Worm (Caenorhabditis elegans) whole organism, L4 larva: Measurements from ENCODE around the gene ZK177.3.

Experiments
- ama-1 ChIP-seq: fragments of 150-350 bp; optimal IDR thresholded peaks from 2 replicates; lab custom pipeline; 2014; ENCODE audit warnings: inconsistent platforms, mixed read lengths
- ceh-28 ChIP-seq: fragments of 150-350 bp; optimal IDR thresholded peaks from 2 replicates; lab custom pipeline; 2014; ENCODE audit warnings: missing biosample characterization, missing genetic modification reagents, missing genetic modification characterization
- madf-5 ChIP-seq, 2 experiments: fragments of 200-800 bp; sonication (Bioruptor generic); IDR thresholded peaks; 2 replicates each; pipeline ENCODE4 v1.3.6; 2022; ENCODE audit warnings: missing compliant biosample characterization in 2 of 2, missing genetic modification characterization in 2 of 2
- nhr-237 ChIP-seq: sonication (generic microtip); optimal IDR thresholded peaks from 2 replicates; lab custom pipeline; 2017; ENCODE audit warnings: missing biosample characterization, missing genetic modification characterization
- sdz-12 ChIP-seq: fragments of 200-800 bp; sonication (Bioruptor generic); optimal IDR thresholded peaks from 2 replicates; lab custom pipeline; 2018; ENCODE audit warnings: mild to moderate bottlenecking, missing genetic modification characterization, missing compliant biosample characterization
- snpc-4 ChIP-seq: fragments of 150-350 bp; optimal IDR thresholded peaks from 2 replicates; lab custom pipeline; 2014; ENCODE audit warnings: missing biosample characterization, missing genetic modification characterization
- unc-39 ChIP-seq: sonication (generic microtip); optimal IDR thresholded peaks from 2 replicates; lab custom pipeline; 2017; ENCODE audit warnings: missing biosample characterization, missing genetic modification characterization
- zag-1 ChIP-seq: fragments of 150-350 bp; optimal IDR thresholded peaks from 2 replicates; lab custom pipeline; 2014; ENCODE audit warnings: missing biosample characterization, missing genetic modification characterization
- ztf-11 ChIP-seq: fragments of 150-350 bp; optimal IDR thresholded peaks from 2 replicates; lab custom pipeline; 2014; ENCODE audit warnings: missing biosample characterization, missing genetic modification characterization

DNA sequence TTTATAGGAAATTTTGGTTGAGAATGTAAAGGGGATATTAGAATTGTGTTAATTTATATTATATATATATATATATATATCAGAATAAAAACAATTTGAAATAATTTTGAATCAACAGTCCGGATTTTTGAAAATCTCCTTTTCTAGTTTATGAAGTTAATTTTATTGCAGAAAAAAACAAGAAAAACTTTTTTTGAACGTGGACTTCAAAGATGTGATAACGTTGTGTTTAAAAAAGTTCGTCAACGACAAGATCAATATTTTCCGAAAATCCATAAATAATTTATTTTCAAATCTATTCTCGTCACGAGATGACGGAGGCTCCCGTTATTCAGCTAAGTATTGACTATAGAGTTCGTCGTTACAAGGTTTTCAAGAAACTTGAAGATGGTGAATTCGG lies 21.9 kb downstream of the ZK177.3 start, which contains the start of gene C17C3.11:
- TF ChIP-seq zag-1 (tag; lab: Kevin White, UChicago): no peak
- TF ChIP-seq unc-39 (tag; lab: Kevin White, UChicago): no peak
- no peak for TF ChIP-seq nhr-237
- TF ChIP-seq ama-1 (lab: Kevin White, UChicago): no peak
- TF ChIP-seq ztf-11 (tag; lab: Kevin White, UChicago): no peak
- no peak for TF ChIP-seq sdz-12
- no peak for TF ChIP-seq ceh-28 (tag; lab: Kevin White, UChicago)
- TF ChIP-seq snpc-4 (tag; lab: Kevin White, UChicago): no peak
- TF ChIP-seq madf-5 (GFP tag; IDR thresholded peaks at IDR 0.05; lab: Robert Waterston, UW): no peak
